Worm (Caenorhabditis elegans): ENCODE results near the gene C39B5.10.
A peak's percentile ranks its signal among the peaks of the same experiment; 100 is the strongest.

C39B5.10 gene

DNA sequence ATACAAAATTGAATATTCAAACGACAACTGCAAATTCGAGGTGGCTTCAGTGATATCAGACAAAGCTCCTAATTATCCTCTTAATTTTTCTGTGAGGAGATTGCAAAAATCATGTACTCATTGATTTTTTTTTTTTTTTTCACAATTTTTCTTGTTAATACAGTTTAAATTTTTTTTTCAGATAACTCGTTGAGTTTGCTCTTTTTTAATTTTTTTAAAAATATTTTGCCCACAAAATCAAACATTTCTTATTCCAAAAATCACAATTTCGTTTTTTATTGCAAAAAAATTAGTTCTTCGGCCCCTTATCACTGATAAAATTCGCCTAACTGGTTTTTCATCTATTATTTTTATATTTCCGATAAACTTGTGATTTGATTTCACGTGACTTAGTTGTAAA lies 37.4 kb upstream of the C39B5.10 start, which contains the start of gene Y54F10BM.21:
Gene Y54F10BM.21 (plus strand): TSS at position 301 of the 400 bp plus-strand sequence.
- TF ChIP-seq dve-1 (tag; optimal IDR thresholded peaks at IDR 0.05) (no peak), ceh-9 (tag; optimal IDR thresholded peaks at IDR 0.05) (no peak), pha-2 (tag; optimal IDR thresholded peaks at IDR 0.05) (no peak), F13H6.1 (tag; optimal IDR thresholded peaks at IDR 0.05) (no peak), ceh-2 (tag; optimal IDR thresholded peaks at IDR 0.05) (no peak), unc-3 (GFP tag; conservative IDR thresholded peaks at IDR 0.05) (no peak), unc-3 (tag; optimal IDR thresholded peaks at IDR 0.05) (no peak)

- TF ChIP-seq nhr-11 (tag; optimal IDR thresholded peaks at IDR 0.05) (no peak), sox-4 (tag; optimal IDR thresholded peaks at IDR 0.05) (no peak), K02D7.2 (tag; optimal IDR thresholded peaks at IDR 0.05) (no peak), Y22D7AL.16 (tag; optimal IDR thresholded peaks at IDR 0.05) (no peak), hlh-15 (tag; optimal IDR thresholded peaks at IDR 0.05) (no peak), T23F11.4 (GFP tag; optimal IDR thresholded peaks at IDR 0.05) (no peak), C38D4.7 (GFP tag; optimal IDR thresholded peaks at IDR 0.05) (no peak), unc-42 (tag; optimal IDR thresholded peaks at IDR 0.05) (no peak), ceh-18 (tag; optimal IDR thresholded peaks at IDR 0.05) (no peak), pros-1 (tag; optimal IDR thresholded peaks at IDR 0.05) (no peak), hlh-8 (tag; optimal IDR thresholded peaks at IDR 0.05) (no peak), ceh-34 (tag; optimal IDR thresholded peaks at IDR 0.05) (no peak), pha-2 (tag; optimal IDR thresholded peaks at IDR 0.05) (no peak), nhr-232 (tag; optimal IDR thresholded peaks at IDR 0.05) (no peak), hlh-13 (GFP tag; optimal IDR thresholded peaks at IDR 0.05) (no peak), ceh-22 (tag; optimal IDR thresholded peaks at IDR 0.05) (no peak)
Observed at ce11 chrIII:2272732-2273131, 33.3 kb upstream of the C39B5.10 start, which contains the start of gene fbxa-39. Gene fbxa-39, plus strand, starts transcription at chrIII:2273032.

DNA sequence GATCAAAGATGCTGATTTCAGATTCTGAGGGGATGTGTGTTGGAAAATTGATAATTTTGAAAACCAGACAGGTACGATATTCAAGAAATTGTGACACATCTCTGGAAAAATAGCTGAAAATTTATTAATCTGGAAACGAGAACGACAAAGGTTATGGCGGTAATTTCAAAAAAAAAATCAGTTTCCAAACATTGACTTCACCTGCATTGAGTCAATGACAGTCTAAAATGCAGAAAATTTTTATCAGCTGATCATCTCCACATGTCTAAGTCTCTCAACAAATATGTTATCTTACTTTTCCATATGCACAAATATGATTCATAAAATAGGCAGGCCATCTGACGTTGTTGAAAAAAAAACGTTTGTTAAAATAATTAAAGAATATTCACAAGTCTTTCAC lies 32.6 kb upstream of the C39B5.10 start, which contains the start of gene fbxa-48:
Gene fbxa-48 (minus strand): TSS at position 101 of the 400 bp plus-strand sequence.
- TF ChIP-seq F13H6.1 (tag; optimal IDR thresholded peaks at IDR 0.05) (no peak), ceh-14 (tag; optimal IDR thresholded peaks at IDR 0.05) (no peak), ceh-2 (tag; optimal IDR thresholded peaks at IDR 0.05) (no peak), fkh-10 (GFP tag; optimal IDR thresholded peaks at IDR 0.05) (no peak), hlh-6 (tag; optimal IDR thresholded peaks at IDR 0.05) (no peak), ceh-22 (tag; optimal IDR thresholded peaks at IDR 0.05) (no peak), lin-11 (tag; optimal IDR thresholded peaks at IDR 0.05) (no peak), lim-6 (tag; optimal IDR thresholded peaks at IDR 0.05) (no peak), pha-4 (tag; optimal IDR thresholded peaks at IDR 0.05) (no peak), pax-1 (tag; optimal IDR thresholded peaks at IDR 0.05) (no peak), pag-3 (tag; optimal IDR thresholded peaks at IDR 0.05; ENCODE audit: borderline replicate concordance) (no peak)

ce11 chrIII:2265986-2266701 lies 26.7 kb upstream of the C39B5.10 start, which contains the start of gene fbxa-9:
Gene fbxa-9, plus strand, starts transcription at chrIII:2266651.
- TF ChIP-seq elt-2 (tag; optimal IDR thresholded peaks at IDR 0.05) (peak; percentile 79), nfya-1 (tag; optimal IDR thresholded peaks at IDR 0.05) (no peak), pag-3 (tag; optimal IDR thresholded peaks at IDR 0.05; ENCODE audit: borderline replicate concordance) (no peak), K09A11.1 (tag; optimal IDR thresholded peaks at IDR 0.05; ENCODE audit: insufficient read depth) (no peak), K02D7.2 (tag; optimal IDR thresholded peaks at IDR 0.05) (no peak)

DNA sequence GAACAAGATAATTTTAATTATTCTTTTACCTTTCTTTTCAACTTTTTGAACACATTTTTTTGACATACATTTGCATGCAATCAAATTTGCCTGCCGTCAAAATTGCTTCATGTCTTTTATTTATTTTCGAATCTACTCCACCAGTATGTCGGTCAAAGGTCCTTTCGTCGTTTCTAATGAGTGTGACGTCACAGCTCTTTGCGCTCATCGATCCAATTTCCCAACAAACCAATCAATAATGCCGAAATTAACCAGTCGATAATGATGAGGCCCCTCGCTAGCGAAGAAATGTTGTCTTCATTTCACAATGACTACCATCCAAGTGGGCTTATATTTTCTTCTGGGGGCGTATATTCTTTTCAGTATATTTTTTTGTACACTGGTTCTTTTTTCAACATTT lies 23.5 kb upstream of the C39B5.10 start, which contains the start of gene Y54F10BM.6:
Gene Y54F10BM.6 (plus strand): TSS at position 301 of the 400 bp plus-strand sequence.
- TF ChIP-seq pax-1 (tag; optimal IDR thresholded peaks at IDR 0.05): no peak
- no peak for TF ChIP-seq sox-2 (GFP tag; IDR thresholded peaks at IDR 0.05)
- no peak for TF ChIP-seq nfya-1 (tag; optimal IDR thresholded peaks at IDR 0.05)
- no peak for TF ChIP-seq syd-9 (tag; optimal IDR thresholded peaks at IDR 0.05)
- no peak for TF ChIP-seq ceh-14 (tag; optimal IDR thresholded peaks at IDR 0.05)
- no peak for TF ChIP-seq elt-4 (tag; optimal IDR thresholded peaks at IDR 0.05)
- TF ChIP-seq C08G9.2 (tag; optimal IDR thresholded peaks at IDR 0.05): no peak
- no peak for TF ChIP-seq hlh-6 (tag; optimal IDR thresholded peaks at IDR 0.05)
- TF ChIP-seq Y22D7AL.16 (tag; optimal IDR thresholded peaks at IDR 0.05): no peak
- no peak for TF ChIP-seq sdc-2 (tag; optimal IDR thresholded peaks at IDR 0.05)
- no peak for TF ChIP-seq ceh-45 (GFP tag; IDR thresholded peaks at IDR 0.05)
- TF ChIP-seq ahr-1 (tag; optimal IDR thresholded peaks at IDR 0.05): no peak
- TF ChIP-seq K09A11.1 (tag; optimal IDR thresholded peaks at IDR 0.05; ENCODE audit: insufficient read depth): no peak
- TF ChIP-seq ama-1 (optimal IDR thresholded peaks at IDR 0.05): no peak
- no peak for TF ChIP-seq F13H6.1 (tag; optimal IDR thresholded peaks at IDR 0.05)
- TF ChIP-seq pqm-1 (tag; optimal IDR thresholded peaks at IDR 0.05): no peak
- TF ChIP-seq mec-3 (tag; optimal IDR thresholded peaks at IDR 0.05; ENCODE audit: borderline replicate concordance): no peak
- no peak for TF ChIP-seq gmeb-2 (tag; optimal IDR thresholded peaks at IDR 0.05)

All from whole organism, late embryonic.